Worm (Caenorhabditis elegans) whole organism, L2 larva: ENCODE results near the gene T05G5.4.

Experiments used
- C34F6.9 ChIP-seq: fragments of 150-350 bp; optimal IDR thresholded peaks from 2 replicates; lab custom pipeline; 2014; ENCODE audit warnings: missing biosample characterization, missing genetic modification characterization
- F13H6.1 ChIP-seq: sonication (generic microtip); optimal IDR thresholded peaks from 2 replicates; lab custom pipeline; 2016; ENCODE audit warnings: missing genetic modification characterization, missing compliant biosample characterization
- R02D3.7 ChIP-seq: fragments of 150-350 bp; optimal IDR thresholded peaks from 2 replicates; lab custom pipeline; 2014; ENCODE audit warnings: missing biosample characterization, missing genetic modification characterization
- Y55F3AM.14 ChIP-seq: fragments of 200-800 bp; sonication (Bioruptor generic); optimal IDR thresholded peaks from 2 replicates; lab custom pipeline; 2018; ENCODE audit warnings: mild to moderate bottlenecking, missing genetic modification characterization, missing compliant biosample characterization
- aly-2 ChIP-seq: fragments of 150-350 bp; optimal IDR thresholded peaks from 2 replicates; lab custom pipeline; 2014; ENCODE audit warnings: missing biosample characterization, missing genetic modification characterization
- ama-1 ChIP-seq: fragments of 150-350 bp; optimal IDR thresholded peaks from 2 replicates; lab custom pipeline; 2018; ENCODE audit warnings: inconsistent platforms
- ceh-16 ChIP-seq: fragments of 150-350 bp; optimal IDR thresholded peaks from 2 replicates; lab custom pipeline; 2014; ENCODE audit warnings: missing biosample characterization, missing genetic modification characterization
- crh-2 ChIP-seq: sonication (generic microtip); optimal IDR thresholded peaks from 2 replicates; lab custom pipeline; 2017; ENCODE audit warnings: missing biosample characterization, missing genetic modification characterization
- egl-27 ChIP-seq: sonication (generic microtip); optimal IDR thresholded peaks from 3 replicates; lab custom pipeline; 2017; ENCODE audit warnings: missing biosample characterization, missing genetic modification reagents, missing genetic modification characterization
- elt-1 ChIP-seq: fragments of 150-350 bp; optimal IDR thresholded peaks from 2 replicates; lab custom pipeline; 2014; ENCODE audit warnings: missing biosample characterization, missing genetic modification characterization
- elt-3 ChIP-seq: sonication (generic microtip); optimal IDR thresholded peaks from 2 replicates; lab custom pipeline; 2017; ENCODE audit warnings: missing biosample characterization, missing genetic modification characterization
- fos-1 ChIP-seq: fragments of 150-350 bp; optimal IDR thresholded peaks from 2 replicates; lab custom pipeline; 2014; ENCODE audit warnings: missing biosample characterization, missing genetic modification characterization
- gmeb-1 ChIP-seq: fragments of 150-350 bp; optimal IDR thresholded peaks from 2 replicates; lab custom pipeline; 2014; ENCODE audit warnings: missing biosample characterization, missing genetic modification characterization
- lin-11 ChIP-seq: fragments of 150-350 bp; sonication (generic microtip); optimal IDR thresholded peaks from 2 replicates; lab custom pipeline; 2014; ENCODE audit warnings: missing biosample characterization, missing genetic modification characterization, inconsistent platforms, mixed read lengths
- lin-13 ChIP-seq: fragments of 150-350 bp; optimal IDR thresholded peaks from 2 replicates; lab custom pipeline; 2014; ENCODE audit warnings: missing biosample characterization, missing genetic modification reagents, missing genetic modification characterization
- lin-39 ChIP-seq: fragments of 150-350 bp; optimal IDR thresholded peaks from 2 replicates; lab custom pipeline; 2014; ENCODE audit warnings: missing biosample characterization, missing genetic modification reagents, missing genetic modification characterization
- mbf-1 ChIP-seq: sonication (generic microtip); optimal IDR thresholded peaks from 2 replicates; lab custom pipeline; 2017; ENCODE audit warnings: missing biosample characterization, missing genetic modification characterization
- mdl-1 ChIP-seq, 2 experiments: fragments of 150-350 bp in 1 of 2; sonication (generic microtip) in 1 of 2; optimal IDR thresholded peaks; 2 replicates each; lab custom pipeline; 2017; ENCODE audit warnings: missing biosample characterization in 2 of 2, missing genetic modification characterization in 2 of 2
- nhr-10 ChIP-seq: sonication (generic microtip); optimal IDR thresholded peaks from 2 replicates; lab custom pipeline; 2017; ENCODE audit warnings: missing biosample characterization, missing genetic modification characterization
- nhr-11 ChIP-seq: fragments of 150-350 bp; optimal IDR thresholded peaks from 2 replicates; lab custom pipeline; 2014; ENCODE audit warnings: missing biosample characterization, missing genetic modification characterization
- nhr-12 ChIP-seq: fragments of 150-350 bp; optimal IDR thresholded peaks from 2 replicates; lab custom pipeline; 2014; ENCODE audit warnings: missing biosample characterization, missing genetic modification characterization
- nhr-129 ChIP-seq: fragments of 150-350 bp; optimal IDR thresholded peaks from 2 replicates; lab custom pipeline; 2014; ENCODE audit warnings: missing biosample characterization, missing genetic modification characterization
- nhr-21 ChIP-seq: fragments of 150-350 bp; optimal IDR thresholded peaks from 2 replicates; lab custom pipeline; 2014; ENCODE audit warnings: missing biosample characterization, missing genetic modification characterization
- nhr-23 ChIP-seq: fragments of 150-350 bp; optimal IDR thresholded peaks from 2 replicates; lab custom pipeline; 2014; ENCODE audit warnings: missing biosample characterization, missing genetic modification reagents, missing genetic modification characterization
- nhr-77 ChIP-seq: fragments of 150-350 bp; optimal IDR thresholded peaks from 2 replicates; lab custom pipeline; 2014; ENCODE audit warnings: missing biosample characterization, missing genetic modification characterization
- sem-4 ChIP-seq: fragments of 150-350 bp; optimal IDR thresholded peaks from 2 replicates; lab custom pipeline; 2014; ENCODE audit warnings: missing biosample characterization, missing genetic modification reagents, missing genetic modification characterization
- sma-3 ChIP-seq: sonication (generic microtip); optimal IDR thresholded peaks from 2 replicates; lab custom pipeline; 2016; ENCODE audit warnings: missing genetic modification reagents, missing genetic modification characterization, missing compliant biosample characterization
- sma-9 ChIP-seq, 2 experiments: fragments of 150-350 bp in 1 of 2; sonication (generic microtip) in 1 of 2; optimal IDR thresholded peaks; 2 replicates each; lab custom pipeline; 2014 to 2016; ENCODE audit warnings: missing genetic modification characterization in 2 of 2, mild to moderate bottlenecking in 1 of 2, missing biosample characterization in 1 of 2, missing compliant biosample characterization in 1 of 2, missing genetic modification reagents in 1 of 2, moderate library complexity in 1 of 2
- snpc-4 ChIP-seq: fragments of 150-350 bp; optimal IDR thresholded peaks from 2 replicates; lab custom pipeline; 2014; ENCODE audit warnings: missing biosample characterization, missing genetic modification characterization
- unc-39 ChIP-seq: fragments of 150-350 bp; optimal IDR thresholded peaks from 2 replicates; lab custom pipeline; 2014; ENCODE audit warnings: missing biosample characterization, missing genetic modification characterization
- unc-55 ChIP-seq: fragments of 150-350 bp; sonication (generic microtip); optimal IDR thresholded peaks from 3 replicates; lab custom pipeline; 2014; ENCODE audit warnings: missing biosample characterization, missing genetic modification reagents, missing genetic modification characterization
- unc-62 ChIP-seq: fragments of 150-350 bp; optimal IDR thresholded peaks from 2 replicates; lab custom pipeline; 2014; ENCODE audit warnings: missing biosample characterization, missing genetic modification reagents, missing genetic modification characterization
- zag-1 ChIP-seq: fragments of 150-350 bp; optimal IDR thresholded peaks from 2 replicates; lab custom pipeline; 2014; ENCODE audit warnings: missing biosample characterization, missing genetic modification characterization
- ztf-1 ChIP-seq: fragments of 200-800 bp; sonication (Bioruptor generic); conservative IDR thresholded peaks from 2 replicates; pipeline ENCODE4 v1.3.6; 2022; ENCODE audit warnings: missing genetic modification characterization, missing compliant biosample characterization
- ztf-11 ChIP-seq: sonication (generic microtip); optimal IDR thresholded peaks from 2 replicates; lab custom pipeline; 2017; ENCODE audit warnings: missing biosample characterization, missing genetic modification characterization
- ztf-4 ChIP-seq: fragments of 150-350 bp; optimal IDR thresholded peaks from 2 replicates; lab custom pipeline; 2014; ENCODE audit warnings: missing biosample characterization, missing genetic modification characterization

T05G5.4 gene

ce11 chrIII:9720191-9720590 is 28.5 kb upstream of the T05G5.4 start, which contains the start of gene ncx-7:
ncx-7 (minus strand) TSS chrIII:9720291.
- TF ChIP-seq egl-27 (tag; lab: Kevin White, UChicago) (no peak), elt-3 (no peak), nhr-129 (tag; lab: Kevin White, UChicago) (no peak), lin-39 (tag; lab: Kevin White, UChicago) (no peak), unc-55 (GFP tag; lab: Kevin White, UChicago) (no peak), mbf-1 (tag; lab: Kevin White, UChicago) (no peak), ama-1 (no peak), ztf-1 (no peak), C34F6.9 (tag; lab: Kevin White, UChicago) (no peak), Y55F3AM.14 (GFP tag; lab: Kevin White, UChicago) (no peak), R02D3.7 (no peak), lin-11 (no peak), mdl-1 (tag; optimal IDR thresholded peaks at IDR 0.05; lab: Kevin White, UChicago) (no peak), aly-2 (tag; lab: Kevin White, UChicago) (no peak), F13H6.1 (tag; lab: Kevin White, UChicago) (no peak), lin-13 (GFP tag; lab: Kevin White, UChicago) (no peak), nhr-12 (tag; lab: Kevin White, UChicago) (no peak)

ce11 chrIII:9721991-9722390 is 26.7 kb upstream of the T05G5.4 start:
- TF ChIP-seq sma-9 (GFP tag; optimal IDR thresholded peaks at IDR 0.05; lab: Kevin White, UChicago) (peak; percentile 71), sma-9 (tag; optimal IDR thresholded peaks at IDR 0.05; lab: Kevin White, UChicago) (no peak), ztf-4 (tag; lab: Kevin White, UChicago) (no peak), F13H6.1 (tag; lab: Kevin White, UChicago) (peak; percentile 23), crh-2 (tag; lab: Kevin White, UChicago) (peak; percentile 60), nhr-21 (tag; lab: Kevin White, UChicago) (no peak), mbf-1 (tag; lab: Kevin White, UChicago) (no peak), gmeb-1 (tag; lab: Kevin White, UChicago) (peak; percentile 6), C34F6.9 (tag; lab: Kevin White, UChicago) (no peak), sem-4 (tag; lab: Kevin White, UChicago) (no peak), fos-1 (peak; percentile 86)

ce11 chrIII:9725114-9725513 is 23.6 kb upstream of the T05G5.4 start, which contains the start of gene clec-162:
clec-162 (minus strand) TSS chrIII:9725214.
- no peak for TF ChIP-seq fos-1
- TF ChIP-seq F13H6.1 (tag; lab: Kevin White, UChicago) = no peak
- TF ChIP-seq unc-39 = no peak
- TF ChIP-seq nhr-11 (tag; lab: Kevin White, UChicago) = no peak
- no peak for TF ChIP-seq nhr-23
- TF ChIP-seq ztf-1 = no peak
- no peak for TF ChIP-seq elt-1 (tag; lab: Kevin White, UChicago)
- TF ChIP-seq nhr-12 (tag; lab: Kevin White, UChicago) = no peak
- no peak for TF ChIP-seq zag-1 (tag; lab: Kevin White, UChicago)
- TF ChIP-seq nhr-10 (tag; lab: Kevin White, UChicago) = no peak
- no peak for TF ChIP-seq ceh-16 (tag; lab: Kevin White, UChicago)
- no peak for TF ChIP-seq mdl-1 (tag; optimal IDR thresholded peaks at IDR 0.05; lab: Kevin White, UChicago)
- no peak for TF ChIP-seq nhr-77 (tag; lab: Kevin White, UChicago)
- TF ChIP-seq nhr-21 (tag; lab: Kevin White, UChicago) = no peak
- no peak for TF ChIP-seq ztf-11 (tag; lab: Kevin White, UChicago)
- TF ChIP-seq nhr-129 (tag; lab: Kevin White, UChicago) = no peak
- no peak for TF ChIP-seq sem-4 (tag; lab: Kevin White, UChicago)
- TF ChIP-seq crh-2 (tag; lab: Kevin White, UChicago) = no peak
- TF ChIP-seq sma-9 (GFP tag; optimal IDR thresholded peaks at IDR 0.05; lab: Kevin White, UChicago) = no peak
- TF ChIP-seq sma-9 (tag; optimal IDR thresholded peaks at IDR 0.05; lab: Kevin White, UChicago) = no peak
- TF ChIP-seq sma-3 (GFP tag; lab: Kevin White, UChicago) = no peak

ce11 chrIII:9727439-9727838 is 21.3 kb upstream of the T05G5.4 start, which contains the start of gene C07A9.12:
C07A9.12 (minus strand) TSS chrIII:9727539.
- TF ChIP-seq nhr-21 (tag; lab: Kevin White, UChicago) (no peak), nhr-10 (tag; lab: Kevin White, UChicago) (no peak), nhr-129 (tag; lab: Kevin White, UChicago) (no peak), unc-62 (GFP tag; lab: Kevin White, UChicago) (no peak), fos-1 (no peak), snpc-4 (no peak), nhr-11 (tag; lab: Kevin White, UChicago) (no peak), crh-2 (tag; lab: Kevin White, UChicago) (no peak), aly-2 (tag; lab: Kevin White, UChicago) (no peak)
